Fruit fly (Drosophila melanogaster): ENCODE results near the gene CG14454.

CG14454 gene

DNA sequence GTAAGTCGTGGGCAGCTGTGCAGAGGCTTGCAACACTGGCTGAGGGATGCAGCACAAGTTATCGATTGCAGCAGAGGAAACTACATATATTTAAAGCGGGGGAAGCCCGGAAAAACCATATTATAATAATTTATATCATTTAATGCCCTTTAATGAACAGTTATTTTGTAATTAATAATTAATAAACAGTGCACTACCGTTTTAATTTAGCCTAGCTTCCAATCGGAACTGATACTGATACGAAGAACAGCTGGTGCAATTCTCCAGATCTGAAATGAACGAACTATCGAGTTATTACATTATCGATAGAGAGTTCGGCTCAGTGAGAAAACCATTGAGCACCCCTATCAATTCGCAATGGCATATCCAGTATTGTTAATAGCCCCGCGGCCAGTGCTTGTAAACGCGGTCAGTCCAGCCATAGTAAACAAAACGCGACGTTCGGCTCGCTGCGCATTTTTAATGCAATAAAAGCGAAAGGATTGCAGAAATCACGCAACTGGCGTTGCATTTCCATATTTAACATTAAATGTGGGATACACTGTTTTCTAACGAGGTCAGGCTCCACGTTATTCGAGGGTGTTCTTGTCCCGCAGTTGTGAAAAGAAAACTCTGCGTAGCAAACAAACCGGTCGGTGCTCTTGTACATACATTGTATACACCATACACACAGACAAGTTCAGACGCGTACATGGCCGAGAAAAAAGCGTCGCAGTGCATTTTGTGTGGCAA lies 49.2 kb upstream of the CG14454 start, which contains the start of gene CG7369 (continued):
- TF ChIP-seq salr (GFP tag; optimal IDR thresholded peaks at IDR 0.05): peak; percentile 58 to 91
- peak in 1 of 2 experiments; percentile 83 for TF ChIP-seq ss (GFP tag; optimal IDR thresholded peaks at IDR 0.05)
- no peak for TF ChIP-seq spab (GFP tag; optimal IDR thresholded peaks at IDR 0.05)
- peak; percentile 83 for TF ChIP-seq Ets21C (GFP tag; optimal IDR thresholded peaks at IDR 0.05)
- peak; percentile 84 for TF ChIP-seq CG8632 (GFP tag; optimal IDR thresholded peaks at IDR 0.05)
- TF ChIP-seq CG6808 (GFP tag; optimal IDR thresholded peaks at IDR 0.05): peak; percentile 68
- TF ChIP-seq Hr4 (GFP tag; optimal IDR thresholded peaks at IDR 0.05): peak; percentile 85
- peak; percentile 83 for TF ChIP-seq Hr39 (GFP tag; optimal IDR thresholded peaks at IDR 0.05)
- no peak for TF ChIP-seq CG6276 (GFP tag; optimal IDR thresholded peaks at IDR 0.05)
- peak; percentile 86 for TF ChIP-seq CG6163 (GFP tag; IDR thresholded peaks at IDR 0.05)
- TF ChIP-seq dac (GFP tag; optimal IDR thresholded peaks at IDR 0.05): peak; percentile 75
- peak; percentile 75 for TF ChIP-seq Eip93F (GFP tag; optimal IDR thresholded peaks at IDR 0.05)
- TF ChIP-seq fd85E (GFP tag; optimal IDR thresholded peaks at IDR 0.05): peak; percentile 59

dm6 chr3L:22737732-22738611 lies 45.6 kb upstream of the CG14454 start, which contains the start of gene CG11241:
TSS of gene CG11241 (minus strand) at chr3L:22738420.
- peak; percentile 24 for TF ChIP-seq Hr39 (GFP tag; optimal IDR thresholded peaks at IDR 0.05)
- peak; percentile 12 for TF ChIP-seq CG1621 (tag; optimal IDR thresholded peaks at IDR 0.05)
- no peak for TF ChIP-seq CG34406 (GFP tag; optimal IDR thresholded peaks at IDR 0.05)
- peak; percentile 4 for TF ChIP-seq Sox14 (GFP tag; optimal IDR thresholded peaks at IDR 0.05)
- TF ChIP-seq CG6854 (GFP tag; optimal IDR thresholded peaks at IDR 0.05): peak; percentile 22
- TF ChIP-seq fkh (GFP tag; optimal IDR thresholded peaks at IDR 0.05): peak; percentile 62
- no peak for TF ChIP-seq Eip93F (GFP tag; optimal IDR thresholded peaks at IDR 0.05)

DNA sequence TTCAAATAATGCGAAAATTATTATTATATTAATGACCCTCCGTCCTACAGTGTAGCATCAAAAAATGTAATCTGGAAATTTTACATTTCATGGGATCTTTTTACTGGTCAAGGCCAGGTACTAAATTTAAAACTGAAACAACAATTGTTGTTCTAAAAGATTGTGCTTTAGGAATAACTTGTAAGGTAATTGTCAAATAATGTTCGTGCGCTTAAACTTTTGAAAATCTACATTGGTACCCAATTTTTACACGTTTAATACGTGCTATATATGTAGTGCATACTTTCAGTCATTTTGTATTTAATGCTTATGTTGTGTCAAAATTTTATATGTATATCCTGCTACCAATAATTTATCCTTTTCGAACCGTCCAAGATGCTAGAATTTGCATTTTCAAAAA lies 41.3 kb upstream of the CG14454 start:
- TF ChIP-seq CG11902 (GFP tag; optimal IDR thresholded peaks at IDR 0.05) (no peak), Gug (GFP tag; IDR thresholded peaks at IDR 0.05) (no peak), vri (GFP tag; optimal IDR thresholded peaks at IDR 0.05) (no peak), CG11762 (GFP tag; optimal IDR thresholded peaks at IDR 0.05; ENCODE audit: insufficient read depth) (no peak), esn (GFP tag; optimal IDR thresholded peaks at IDR 0.05) (no peak), lz (GFP tag; optimal IDR thresholded peaks at IDR 0.05) (no peak), acj6 (GFP tag; optimal IDR thresholded peaks at IDR 0.05) (no peak), CG15336 (GFP tag; IDR thresholded peaks at IDR 0.05) (no peak)

DNA sequence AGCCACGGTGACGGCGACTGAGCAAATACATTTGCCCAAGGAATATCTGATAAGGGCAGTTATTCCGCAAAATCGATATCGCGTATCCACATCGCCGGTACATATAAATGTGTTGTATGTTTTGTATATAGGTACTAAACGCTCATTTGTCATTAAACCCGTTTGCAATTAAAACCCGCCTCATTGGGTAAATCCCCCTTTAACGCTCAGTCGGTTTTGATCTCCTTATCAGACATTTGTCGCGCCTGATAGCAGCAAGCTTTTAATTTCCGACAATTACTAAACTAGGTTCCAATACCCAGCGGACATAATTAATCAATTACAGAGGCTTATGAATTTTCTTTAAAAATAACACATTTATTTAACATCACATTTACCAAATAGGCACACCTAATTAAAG lies 39.1 kb upstream of the CG14454 start:
- TF ChIP-seq dac (GFP tag; optimal IDR thresholded peaks at IDR 0.05): no peak
- TF ChIP-seq CG3919 (GFP tag; optimal IDR thresholded peaks at IDR 0.05): no peak
- no peak for TF ChIP-seq OdsH (GFP tag; optimal IDR thresholded peaks at IDR 0.05)
- no peak for TF ChIP-seq cyc (GFP tag; optimal IDR thresholded peaks at IDR 0.05)
- no peak for TF ChIP-seq esn (GFP tag; optimal IDR thresholded peaks at IDR 0.05)
- no peak for TF ChIP-seq fkh (GFP tag; optimal IDR thresholded peaks at IDR 0.05)
- no peak for TF ChIP-seq CG3032 (tag; optimal IDR thresholded peaks at IDR 0.05)
- no peak for TF ChIP-seq CG6808 (GFP tag; optimal IDR thresholded peaks at IDR 0.05)
- no peak for TF ChIP-seq CG8632 (GFP tag; optimal IDR thresholded peaks at IDR 0.05)
- TF ChIP-seq Ets96B (tag; optimal IDR thresholded peaks at IDR 0.05): no peak
- no peak for TF ChIP-seq CG10631 (GFP tag; optimal IDR thresholded peaks at IDR 0.05)
- TF ChIP-seq CG8119 (GFP tag; IDR thresholded peaks at IDR 0.05): no peak
- TF ChIP-seq vri (GFP tag; optimal IDR thresholded peaks at IDR 0.05): no peak
- TF ChIP-seq pdm3 (GFP tag; optimal IDR thresholded peaks at IDR 0.05): no peak
- no peak for TF ChIP-seq Lpt (GFP tag; optimal IDR thresholded peaks at IDR 0.05)
- no peak for TF ChIP-seq CG6854 (GFP tag; optimal IDR thresholded peaks at IDR 0.05)
- no peak for TF ChIP-seq CG11902 (GFP tag; optimal IDR thresholded peaks at IDR 0.05)
- no peak for TF ChIP-seq Gug (GFP tag; IDR thresholded peaks at IDR 0.05)

All from whole organism, prepupa.